Worm (Caenorhabditis elegans): Measurements from ENCODE around the gene wee-1.1.

ce11 chrII:9540723-9541122 is 42.6 kb downstream of the wee-1.1 start, which contains the start of gene sra-3:
- TF ChIP-seq mdl-1 (tag; optimal IDR thresholded peaks at IDR 0.05) (no peak), nhr-77 (tag; optimal IDR thresholded peaks at IDR 0.05) (no peak), ctbp-1 (GFP tag; IDR thresholded peaks at IDR 0.05) (no peak), F10B5.3 (tag; optimal IDR thresholded peaks at IDR 0.05) (no peak), ceh-82 (tag; optimal IDR thresholded peaks at IDR 0.05) (no peak), daf-12 (tag; optimal IDR thresholded peaks at IDR 0.05) (no peak), lsy-2 (tag; optimal IDR thresholded peaks at IDR 0.05) (no peak), R02D3.7 (tag; optimal IDR thresholded peaks at IDR 0.05) (no peak), pqm-1 (tag; optimal IDR thresholded peaks at IDR 0.05) (no peak), unc-62 (GFP tag; optimal IDR thresholded peaks at IDR 0.05 in 1 of 2) (no peak), unc-62 (tag; optimal IDR thresholded peaks at IDR 0.05) (no peak), aha-1 (tag) (no peak), fkh-10 (GFP tag; optimal IDR thresholded peaks at IDR 0.05) (no peak)

Measured in whole organism, L4 larva.